Worm (Caenorhabditis elegans) whole organism, young adult: Measurements from ENCODE around the gene srw-59.
"Not testable (repeated sequence)": the region's sequence is repeated elsewhere in the genome, so short reads cannot be mapped to it uniquely, and the experiment has no call there.

Experiments
- C06A6.2 ChIP-seq: fragments of 200-800 bp; sonication (Bioruptor generic); conservative IDR thresholded peaks from 2 replicates; pipeline ENCODE4 v1.3.6; 2022; ENCODE audit warnings: missing genetic modification characterization, missing compliant biosample characterization
- D2030.7 ChIP-seq: fragments of 200-800 bp; sonication (Bioruptor generic); IDR thresholded peaks from 2 replicates; pipeline ENCODE4 v1.3.6; 2022; ENCODE audit warnings: missing genetic modification reagents, missing genetic modification characterization, missing compliant biosample characterization
- K11D2.4 ChIP-seq: fragments of 200-800 bp; sonication (Bioruptor generic); IDR thresholded peaks from 2 replicates; pipeline ENCODE4 v1.3.6; 2022; ENCODE audit warnings: missing genetic modification reagents, missing genetic modification characterization, missing compliant biosample characterization
- atf-7 ChIP-seq: sonication (generic microtip); optimal IDR thresholded peaks from 2 replicates; lab custom pipeline; 2017; ENCODE audit warnings: mild to moderate bottlenecking, missing genetic modification characterization, missing compliant biosample characterization
- attf-3 ChIP-seq: fragments of 200-800 bp; sonication (Bioruptor generic); conservative IDR thresholded peaks from 2 replicates; pipeline ENCODE4 v1.3.6; 2022; ENCODE audit warnings: missing genetic modification reagents, missing genetic modification characterization, missing compliant biosample characterization
- attf-5 ChIP-seq: fragments of 200-800 bp; sonication (Bioruptor generic); optimal IDR thresholded peaks from 2 replicates; lab custom pipeline; 2018; ENCODE audit warnings: mild to moderate bottlenecking, missing genetic modification characterization, missing compliant biosample characterization
- bed-1 ChIP-seq: fragments of 200-800 bp; sonication (Bioruptor generic); IDR thresholded peaks from 2 replicates; pipeline ENCODE4 v1.3.6; 2022; ENCODE audit warnings: missing genetic modification reagents, missing genetic modification characterization, missing compliant biosample characterization
- cebp-2 ChIP-seq: fragments of 200-800 bp; sonication (Bioruptor generic); IDR thresholded peaks from 2 replicates; pipeline ENCODE4 v1.3.6; 2022; ENCODE audit warnings: missing genetic modification characterization, missing compliant biosample characterization
- ceh-58 ChIP-seq: fragments of 200-800 bp; sonication (Bioruptor generic); IDR thresholded peaks from 2 replicates; pipeline ENCODE4 v1.3.6; 2022; ENCODE audit warnings: missing genetic modification characterization, missing compliant biosample characterization
- die-1 ChIP-seq: sonication (generic microtip); optimal IDR thresholded peaks from 2 replicates; lab custom pipeline; 2016; ENCODE audit warnings: missing genotype, mild to moderate bottlenecking, missing genetic modification characterization, missing compliant biosample characterization
- dox-1 ChIP-seq: fragments of 200-800 bp; sonication (Bioruptor generic); IDR thresholded peaks from 2 replicates; pipeline ENCODE4 v1.3.6; 2022; ENCODE audit warnings: missing genetic modification reagents, missing genetic modification characterization, missing compliant biosample characterization
- egl-44 ChIP-seq: fragments of 200-800 bp; sonication (Bioruptor generic); IDR thresholded peaks from 2 replicates; pipeline ENCODE4 v1.3.6; 2022; ENCODE audit warnings: missing genetic modification reagents, missing genetic modification characterization, missing compliant biosample characterization
- egrh-3 ChIP-seq: fragments of 200-800 bp; sonication (Bioruptor generic); IDR thresholded peaks from 2 replicates; pipeline ENCODE4 v1.3.6; 2022; ENCODE audit warnings: missing genetic modification reagents, missing genetic modification characterization, missing compliant biosample characterization
- ets-4 ChIP-seq: fragments of 200-800 bp; sonication (Bioruptor generic); optimal IDR thresholded peaks from 2 replicates; lab custom pipeline; 2018; ENCODE audit warnings: mild to moderate bottlenecking, missing genetic modification characterization, missing compliant biosample characterization
- hmg-1.2 ChIP-seq: fragments of 200-800 bp; sonication (Bioruptor generic); IDR thresholded peaks from 2 replicates; pipeline ENCODE4 v1.3.6; 2022; ENCODE audit warnings: missing genetic modification reagents, missing genetic modification characterization, missing compliant biosample characterization
- hrde-1 ChIP-seq: sonication (generic microtip); optimal IDR thresholded peaks from 2 replicates; lab custom pipeline; 2016; ENCODE audit warnings: missing genetic modification characterization, mild to moderate bottlenecking, missing compliant biosample characterization, moderate library complexity, missing genotype, missing genetic modification reagents, borderline replicate concordance
- lag-1 ChIP-seq: fragments of 200-800 bp; sonication (Bioruptor generic); IDR thresholded peaks from 2 replicates; pipeline ENCODE4 v1.3.6; 2022; ENCODE audit warnings: missing genetic modification reagents, missing genetic modification characterization, missing compliant biosample characterization
- lin-26 ChIP-seq: fragments of 200-800 bp; sonication (Bioruptor generic); IDR thresholded peaks from 2 replicates; pipeline ENCODE4 v1.3.6; 2022; ENCODE audit warnings: missing genetic modification reagents, missing genetic modification characterization, missing compliant biosample characterization
- lin-40 ChIP-seq: sonication (generic microtip); optimal IDR thresholded peaks from 2 replicates; lab custom pipeline; 2016; ENCODE audit warnings: missing genetic modification characterization, mild to moderate bottlenecking, missing compliant biosample characterization, missing genotype, missing genetic modification reagents
- madf-3 ChIP-seq: fragments of 200-800 bp; sonication (Bioruptor generic); IDR thresholded peaks from 2 replicates; pipeline ENCODE4 v1.3.6; 2022; ENCODE audit warnings: missing genetic modification reagents, missing genetic modification characterization, missing compliant biosample characterization
- madf-8 ChIP-seq: fragments of 200-800 bp; sonication (Bioruptor generic); conservative IDR thresholded peaks from 2 replicates; pipeline ENCODE4 v1.3.6; 2022; ENCODE audit warnings: missing genetic modification reagents, missing genetic modification characterization, missing compliant biosample characterization
- mcd-1 ChIP-seq: fragments of 200-800 bp; sonication (Bioruptor generic); IDR thresholded peaks from 2 replicates; pipeline ENCODE4 v1.3.6; 2022; ENCODE audit warnings: missing genetic modification reagents, missing genetic modification characterization, missing compliant biosample characterization
- nfya-1 ChIP-seq: sonication (generic microtip); optimal IDR thresholded peaks from 2 replicates; lab custom pipeline; 2017; ENCODE audit warnings: antibody characterized with exemption, missing compliant biosample characterization, missing genetic modification characterization, borderline replicate concordance; ENCODE audit not compliant: insufficient read depth
- nhr-80 ChIP-seq: sonication (generic microtip); optimal IDR thresholded peaks from 2 replicates; lab custom pipeline; 2016; ENCODE audit warnings: missing genetic modification characterization, missing compliant biosample characterization
- pbrm-1 ChIP-seq: fragments of 200-800 bp; sonication (Bioruptor generic); IDR thresholded peaks from 2 replicates; pipeline ENCODE4 v1.3.6; 2022; ENCODE audit warnings: missing genetic modification reagents, missing genetic modification characterization, missing compliant biosample characterization
- pha-4 ChIP-seq: fragments of 150-350 bp; sonication (generic microtip); optimal IDR thresholded peaks from 2 replicates; lab custom pipeline; 2014; ENCODE audit warnings: missing biosample characterization, missing genetic modification reagents, missing genetic modification characterization
- sdz-38 ChIP-seq: sonication (generic microtip); optimal IDR thresholded peaks from 2 replicates; lab custom pipeline; 2016; ENCODE audit warnings: missing genotype, missing genetic modification characterization, missing compliant biosample characterization
- snpc-4 ChIP-seq, 5 experiments: fragments of 150-350 bp in 1 of 5; sonication (generic microtip) in 4 of 5; optimal IDR thresholded peaks; 2 replicates each; lab custom pipeline; 2014 to 2018; ENCODE audit warnings: missing genetic modification characterization in 5 of 5, missing biosample characterization in 3 of 5, antibody characterized with exemption in 2 of 5, mild to moderate bottlenecking in 2 of 5, missing compliant biosample characterization in 2 of 5, missing genotype in 2 of 5, moderate library complexity in 2 of 5, missing genetic modification reagents in 1 of 5
- tlf-1 ChIP-seq: fragments of 200-800 bp; sonication (Bioruptor generic); optimal IDR thresholded peaks from 2 replicates; lab custom pipeline; 2018; ENCODE audit warnings: mild to moderate bottlenecking, missing genetic modification characterization, missing compliant biosample characterization
- unc-130 ChIP-seq: sonication (generic microtip); optimal IDR thresholded peaks from 2 replicates; lab custom pipeline; 2016; ENCODE audit warnings: missing genetic modification reagents, missing genetic modification characterization, missing compliant biosample characterization
- unc-62 ChIP-seq: fragments of 150-350 bp; optimal IDR thresholded peaks from 2 replicates; lab custom pipeline; 2014; ENCODE audit warnings: missing biosample characterization, missing genetic modification reagents, missing genetic modification characterization
- zim-3 ChIP-seq: sonication (generic microtip); optimal IDR thresholded peaks from 2 replicates; lab custom pipeline; 2017; ENCODE audit warnings: mild to moderate bottlenecking, missing genetic modification characterization, moderate library complexity, missing compliant biosample characterization
- ztf-22 ChIP-seq: fragments of 200-800 bp; sonication (Bioruptor generic); optimal IDR thresholded peaks from 2 replicates; lab custom pipeline; 2018; ENCODE audit warnings: mild to moderate bottlenecking, missing genetic modification characterization, moderate library complexity, missing compliant biosample characterization
- ztf-3 ChIP-seq: fragments of 200-800 bp; sonication (Bioruptor generic); optimal IDR thresholded peaks from 2 replicates; lab custom pipeline; 2018; ENCODE audit warnings: mild to moderate bottlenecking, missing genetic modification characterization, missing compliant biosample characterization

srw-59 gene

ce11 chrV:15991850-15992249 is 41.0 kb upstream of the srw-59 start, which contains the start of gene C06C6.7:
Gene C06C6.7 (plus strand): TSS chrV:15992150.
- TF ChIP-seq hrde-1; bed-1; K11D2.4 (GFP tag; lab: Robert Waterston, UW): not testable (repeated sequence)

ce11 chrV:15988074-15988473 is 37.3 kb upstream of the srw-59 start, which contains the start of gene F36G9.15:
Gene F36G9.15 (minus strand): TSS chrV:15988174.
- TF ChIP-seq dox-1 = no peak
- no peak for TF ChIP-seq madf-8 (GFP tag; lab: Robert Waterston, UW)
- no peak for TF ChIP-seq sdz-38 (tag; lab: Kevin White, UChicago)
- no peak for TF ChIP-seq tlf-1
- no peak for TF ChIP-seq nhr-80
- no peak for TF ChIP-seq lag-1 (GFP tag; lab: Robert Waterston, UW)
- no peak for TF ChIP-seq hmg-1.2 (GFP tag; lab: Robert Waterston, UW)
- TF ChIP-seq attf-3 = no peak
- TF ChIP-seq ceh-58 (GFP tag; lab: Robert Waterston, UW) = no peak
- TF ChIP-seq bed-1 = no peak
- TF ChIP-seq mcd-1 (GFP tag; lab: Robert Waterston, UW) = no peak

- TF ChIP-seq ets-4 (GFP tag; lab: Kevin White, UChicago) (no peak), snpc-4 (GFP tag; optimal IDR thresholded peaks at IDR 0.05; lab: Kevin White, UChicago) (no peak), snpc-4 (tag; optimal IDR thresholded peaks at IDR 0.05; lab: Kevin White, UChicago) (peak; percentile 77 to 90 (median 81))
- TF ChIP-seq, all 124 proteins: peak for 1
Observed at ce11 chrV:15982733-15983344, 32.0 kb upstream of the srw-59 start, which contains the start of the genes fbxa-99 and F36G9.13. Gene fbxa-99 (minus strand): TSS chrV:15982854. Gene F36G9.13 (plus strand): TSS chrV:15983294.

- no peak for TF ChIP-seq lin-40 (tag; lab: Kevin White, UChicago)
- no peak for TF ChIP-seq pha-4 (tag; lab: Kevin White, UChicago)
- TF ChIP-seq nfya-1 = no peak
- no peak for TF ChIP-seq ztf-22 (GFP tag; lab: Kevin White, UChicago)
- TF ChIP-seq atf-7 (tag; lab: Kevin White, UChicago) = peak; percentile 24
- peak; percentile 78 for TF ChIP-seq nhr-80
- peak; percentile 95 for TF ChIP-seq unc-62
Observed at ce11 chrV:15978232-15978764, 27.5 kb upstream of the srw-59 start, which contains the start of gene oac-20. Gene oac-20 (plus strand): TSS chrV:15978714.

- no peak for TF ChIP-seq cebp-2
- no peak for TF ChIP-seq bed-1
- no peak for TF ChIP-seq C06A6.2 (GFP tag; lab: Robert Waterston, UW)
- no peak for TF ChIP-seq D2030.7 (GFP tag; lab: Robert Waterston, UW)
- TF ChIP-seq egrh-3 (GFP tag; lab: Robert Waterston, UW) = no peak
- no peak for TF ChIP-seq zim-3 (tag; lab: Kevin White, UChicago)
- TF ChIP-seq egl-44 (GFP tag; lab: Robert Waterston, UW) = no peak
- no peak for TF ChIP-seq unc-130 (GFP tag; lab: Kevin White, UChicago)
- TF ChIP-seq lin-26 = no peak
- no peak for TF ChIP-seq dox-1
- TF ChIP-seq ets-4 (GFP tag; lab: Kevin White, UChicago) = no peak
- no peak for TF ChIP-seq ztf-3 (GFP tag; lab: Kevin White, UChicago)
- TF ChIP-seq attf-5 (GFP tag; lab: Kevin White, UChicago) = no peak
- TF ChIP-seq pbrm-1 (GFP tag; lab: Robert Waterston, UW) = no peak
- TF ChIP-seq die-1 (tag; lab: Kevin White, UChicago) = no peak
- TF ChIP-seq madf-3 (GFP tag; lab: Robert Waterston, UW) = no peak
Observed at ce11 chrV:15975845-15976244, 25.0 kb upstream of the srw-59 start, which contains the start of gene clec-232. Gene clec-232 (plus strand): TSS chrV:15976145.
